Fruit fly (Drosophila melanogaster) whole organism, prepupa: Measurements from ENCODE around the gene CG14624.
A peak's percentile ranks its signal among the peaks of the same experiment; 100 is the strongest.

Experiments used
- CG15336 ChIP-seq: fragments of 200-800 bp; sonication (Bioruptor generic); IDR thresholded peaks from 2 replicates; pipeline ENCODE4 v1.3.6; 2022; ENCODE audit warnings: missing biosample characterization, missing genetic modification characterization
- CG16779 ChIP-seq: fragments of 200-800 bp; sonication (Bioruptor generic); optimal IDR thresholded peaks from 3 replicates; lab custom pipeline; 2017; ENCODE audit warnings: missing biosample characterization, mild to moderate bottlenecking, missing genetic modification characterization
- CG6163 ChIP-seq: fragments of 200-800 bp; sonication (Bioruptor generic); IDR thresholded peaks from 3 replicates; pipeline ENCODE4 v1.3.6; 2022; ENCODE audit warnings: missing biosample characterization, missing genetic modification characterization
- Lpt ChIP-seq: fragments of 200-800 bp; sonication (Bioruptor generic); optimal IDR thresholded peaks from 3 replicates; lab custom pipeline; 2016; ENCODE audit warnings: missing biosample characterization, missing genetic modification characterization
- OdsH ChIP-seq: fragments of 200-800 bp; sonication (Bioruptor generic); optimal IDR thresholded peaks from 3 replicates; lab custom pipeline; 2016; ENCODE audit warnings: missing biosample characterization, missing genetic modification characterization
- Sox14 ChIP-seq: fragments of 200-800 bp; sonication (Bioruptor generic); optimal IDR thresholded peaks from 3 replicates; lab custom pipeline; 2016; ENCODE audit warnings: missing biosample characterization, missing genetic modification characterization
- dsx ChIP-seq: fragments of 200-800 bp; optimal IDR thresholded peaks from 3 replicates; lab custom pipeline; 2019; ENCODE audit warnings: missing biosample characterization, mild to moderate bottlenecking, missing genetic modification characterization, moderate library complexity; ENCODE audit not compliant: poor library complexity, severe bottlenecking
- fd85E ChIP-seq: fragments of 200-800 bp; sonication (Bioruptor generic); optimal IDR thresholded peaks from 3 replicates; lab custom pipeline; 2016; ENCODE audit warnings: missing biosample characterization, missing genetic modification characterization
- fkh ChIP-seq: fragments of 200-800 bp; sonication (Bioruptor generic); optimal IDR thresholded peaks from 3 replicates; lab custom pipeline; 2017; ENCODE audit warnings: missing biosample characterization, mild to moderate bottlenecking, missing genetic modification characterization, moderate library complexity
- net ChIP-seq: fragments of 200-800 bp; sonication (Bioruptor generic); optimal IDR thresholded peaks from 3 replicates; lab custom pipeline; 2016; ENCODE audit warnings: missing biosample characterization, missing genetic modification characterization
- spab ChIP-seq: fragments of 200-800 bp; sonication (Bioruptor generic); optimal IDR thresholded peaks from 2 replicates; lab custom pipeline; 2017; ENCODE audit warnings: missing biosample characterization, mild to moderate bottlenecking, missing genetic modification characterization, missing genetic modification reagents
- vri ChIP-seq: fragments of 200-800 bp; sonication (Bioruptor generic); optimal IDR thresholded peaks from 3 replicates; lab custom pipeline; 2016; ENCODE audit warnings: missing biosample characterization, mild to moderate bottlenecking, missing genetic modification characterization

DNA sequence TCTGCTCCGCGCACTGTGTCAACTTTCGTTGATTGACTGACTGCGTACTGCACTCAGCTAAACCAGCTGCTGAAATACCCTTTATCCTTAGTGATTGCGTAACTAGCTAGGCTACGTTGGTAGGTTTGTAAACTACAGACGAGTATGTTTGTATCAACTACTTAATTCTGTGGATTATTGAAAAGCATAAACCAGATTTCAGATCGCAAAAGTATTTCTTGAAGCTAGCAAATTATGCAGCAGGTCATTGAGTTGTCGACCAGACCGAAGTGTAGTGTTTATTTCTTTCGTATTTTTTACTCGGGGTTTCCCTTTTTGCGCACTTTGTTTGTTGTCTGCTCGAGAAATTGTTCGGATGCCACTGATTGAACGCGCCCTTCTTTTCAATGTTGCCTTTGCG is 42.2 kb downstream of the CG14624 start:
- peak; percentile 73 for TF ChIP-seq spab (GFP tag; lab: Kevin White, UChicago)
- TF ChIP-seq OdsH (GFP tag; lab: Kevin White, UChicago): peak; percentile 87
- no peak for TF ChIP-seq fkh (GFP tag; lab: Kevin White, UChicago)
- peak; percentile 60 for TF ChIP-seq CG16779 (tag; lab: Kevin White, UChicago)
- peak; percentile 29 for TF ChIP-seq fd85E (GFP tag; lab: Kevin White, UChicago)
- peak; percentile 74 for TF ChIP-seq CG6163 (GFP tag; lab: Robert Waterston, UW)
- peak; percentile 86 for TF ChIP-seq dsx (GFP tag; lab: Kevin White, UChicago)
- peak; percentile 45 for TF ChIP-seq Lpt (GFP tag; lab: Kevin White, UChicago)
- peak; percentile 76 for TF ChIP-seq vri
- TF ChIP-seq net (GFP tag; lab: Kevin White, UChicago): peak; percentile 78
- TF ChIP-seq CG15336 (GFP tag; lab: Robert Waterston, UW): peak; percentile 40
- TF ChIP-seq Sox14: peak; percentile 88
